Fruit fly (Drosophila melanogaster): Measurements from ENCODE around the gene Josd.

DNA sequence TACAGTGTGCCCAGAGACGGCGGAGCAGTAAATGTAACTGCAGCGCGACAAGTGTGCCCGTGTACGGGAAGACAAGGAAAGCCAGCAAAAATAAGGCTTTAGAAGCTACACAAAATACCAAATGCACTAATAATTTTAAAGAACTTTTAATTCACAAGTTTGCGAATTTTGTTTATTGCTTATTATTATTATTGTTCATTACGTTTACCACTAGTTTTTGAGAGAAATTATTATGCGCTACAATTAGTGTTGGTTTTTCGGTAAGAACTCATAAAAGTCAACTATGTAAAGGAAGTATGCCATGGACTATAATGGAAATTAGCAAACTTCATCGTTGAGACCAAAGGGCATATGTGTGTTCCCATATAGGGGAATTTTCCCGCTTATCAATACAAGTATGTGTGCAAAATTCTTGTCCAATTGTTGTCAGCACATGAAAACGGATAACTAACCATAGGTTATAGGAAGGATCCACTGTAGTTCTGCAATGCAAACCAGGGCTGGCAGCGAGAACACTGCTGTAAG is 6.3 kb downstream of the Josd start, which contains the start of gene schlank:
- TF ChIP-seq Sin3A (optimal IDR thresholded peaks at IDR 0.05) (no peak), insv (optimal IDR thresholded peaks at IDR 0.05) (no peak), h (optimal IDR thresholded peaks at IDR 0.05) (no peak)
